Fruit fly (Drosophila melanogaster): ENCODE data around the gene nmo.

- TF ChIP-seq CG3919 (GFP tag; optimal IDR thresholded peaks at IDR 0.05) (no peak), CG31627 (GFP tag; optimal IDR thresholded peaks at IDR 0.05) (no peak), Hr39 (GFP tag; optimal IDR thresholded peaks at IDR 0.05) (no peak), CG7368 (GFP tag; optimal IDR thresholded peaks at IDR 0.05) (no peak), Eip93F (GFP tag; optimal IDR thresholded peaks at IDR 0.05) (no peak), acj6 (GFP tag; optimal IDR thresholded peaks at IDR 0.05) (no peak), achi (GFP tag; optimal IDR thresholded peaks at IDR 0.05) (no peak)
Observed at dm6 chr3L:7935933-7936494, 42.8 kb upstream of the nmo start, which contains the start of the genes syd and Srp9.

All from whole organism, prepupa.